Fruit fly (Drosophila melanogaster): ENCODE data around the gene CG3815.

dm6 chrX:6276590-6276989 is 18.6 kb upstream of the CG3815 start, which contains the start of gene CG3566:
- TF ChIP-seq CG33017 (tag; optimal IDR thresholded peaks at IDR 0.05) (no peak), CG5204 (GFP tag; optimal IDR thresholded peaks at IDR 0.05) (no peak), CG7101 (tag; optimal IDR thresholded peaks at IDR 0.05) (no peak), bab1 (GFP tag; optimal IDR thresholded peaks at IDR 0.05) (peak; percentile 47), ovo (GFP tag; optimal IDR thresholded peaks at IDR 0.05) (peak; percentile 11), Crg-1 (GFP tag; optimal IDR thresholded peaks at IDR 0.05) (no peak)

Data from whole organism, adult.